Worm (Caenorhabditis elegans): Measurements from ENCODE around the gene F14H8.4.

The F14H8.4 gene

DNA sequence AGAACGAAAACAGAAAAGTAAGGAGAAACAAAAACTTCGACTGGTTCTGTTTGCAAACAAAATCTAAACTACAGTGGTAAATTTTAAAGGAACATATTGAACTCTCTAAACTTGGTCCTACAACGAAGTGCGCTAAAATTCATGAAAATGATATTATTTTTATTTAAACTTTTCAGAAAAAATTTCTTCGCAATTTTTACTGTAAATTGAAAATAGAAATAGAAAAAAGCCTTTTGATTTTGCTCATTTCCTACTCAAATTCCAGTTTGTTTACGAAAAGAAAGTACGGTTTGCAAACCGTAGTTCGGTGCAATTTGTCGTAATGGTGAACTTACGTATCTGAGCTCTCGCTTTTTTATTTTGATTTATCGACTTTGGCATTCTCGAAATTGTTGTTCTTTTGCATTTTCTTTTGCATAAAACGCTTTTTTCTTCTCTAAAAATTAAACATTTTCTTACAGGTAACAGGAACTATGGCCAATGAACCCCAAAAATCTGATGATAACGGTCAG lies 42.2 kb downstream of the F14H8.4 start, which contains the start of gene otub-1:
otub-1 (plus strand) TSS at position 462 of the 512 bp plus-strand sequence.
- TF ChIP-seq aha-1 (tag) (peak; percentile 81), unc-62 (GFP tag; optimal IDR thresholded peaks at IDR 0.05 in 1 of 2) (peak in 1 of 2 experiments; percentile 47), unc-62 (tag; optimal IDR thresholded peaks at IDR 0.05) (no peak), ZK546.5 (tag; optimal IDR thresholded peaks at IDR 0.05) (no peak), nhr-76 (tag; optimal IDR thresholded peaks at IDR 0.05) (no peak), daf-16 (GFP tag; optimal IDR thresholded peaks at IDR 0.05) (no peak), daf-16 (tag; optimal IDR thresholded peaks at IDR 0.05) (peak; percentile 1), unc-130 (GFP tag; optimal IDR thresholded peaks at IDR 0.05) (peak; percentile 75)

DNA sequence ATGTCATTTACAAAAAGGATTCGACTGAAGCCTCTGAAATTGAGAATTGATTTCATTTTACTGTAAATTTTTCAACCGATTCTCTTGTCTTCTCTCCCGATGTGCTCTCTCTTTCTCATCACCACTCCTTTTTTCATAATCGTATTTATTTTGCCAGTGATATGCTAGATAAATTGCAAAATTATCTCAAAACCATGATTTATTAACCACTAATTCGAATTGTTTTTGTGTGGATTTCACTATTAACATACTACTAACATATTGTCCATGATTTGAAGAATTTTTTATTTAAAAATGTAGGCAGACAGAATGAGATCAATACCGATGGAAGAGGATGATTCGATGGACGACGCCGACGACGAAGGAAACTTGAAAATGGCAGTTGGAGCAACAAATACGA lies 43.5 kb downstream of the F14H8.4 start, which contains the start of gene C25D7.10:
C25D7.10 (plus strand) TSS at position 301 of the 400 bp plus-strand sequence.
- TF ChIP-seq lin-38 (GFP tag; IDR thresholded peaks at IDR 0.05) (peak; percentile 27; the same call in 1 of the 2 replicates), rbr-2 (tag; optimal IDR thresholded peaks at IDR 0.05) (no peak)

DNA sequence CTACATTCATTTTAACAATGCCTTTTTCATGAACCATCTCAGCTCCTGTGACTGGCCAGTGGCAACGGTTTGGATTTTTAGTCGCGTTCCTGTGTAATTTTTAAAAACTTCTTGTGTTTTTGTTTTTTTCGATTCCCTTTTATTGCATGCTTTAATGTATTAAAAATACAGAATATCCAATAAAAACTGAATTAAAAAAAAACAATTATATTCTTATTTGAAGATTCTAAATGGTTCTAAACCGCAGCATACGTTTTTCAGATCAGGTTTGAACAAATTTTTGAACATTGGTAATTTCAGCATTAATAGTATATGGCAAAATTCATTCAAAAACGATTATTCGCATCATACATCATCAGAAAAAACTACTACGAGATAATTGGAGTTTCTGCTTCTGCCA lies 44.7 kb downstream of the F14H8.4 start, which contains the start of gene dnj-3:
dnj-3 (plus strand) TSS at position 301 of the 400 bp plus-strand sequence.
- TF ChIP-seq lin-38 (GFP tag; IDR thresholded peaks at IDR 0.05) (no peak), Y75B8A.6 (GFP tag; IDR thresholded peaks at IDR 0.05) (no peak), nhr-6 (tag; optimal IDR thresholded peaks at IDR 0.05) (no peak), mes-2 (tag; optimal IDR thresholded peaks at IDR 0.05; ENCODE audit: poor library complexity, severe bottlenecking) (no peak)

DNA sequence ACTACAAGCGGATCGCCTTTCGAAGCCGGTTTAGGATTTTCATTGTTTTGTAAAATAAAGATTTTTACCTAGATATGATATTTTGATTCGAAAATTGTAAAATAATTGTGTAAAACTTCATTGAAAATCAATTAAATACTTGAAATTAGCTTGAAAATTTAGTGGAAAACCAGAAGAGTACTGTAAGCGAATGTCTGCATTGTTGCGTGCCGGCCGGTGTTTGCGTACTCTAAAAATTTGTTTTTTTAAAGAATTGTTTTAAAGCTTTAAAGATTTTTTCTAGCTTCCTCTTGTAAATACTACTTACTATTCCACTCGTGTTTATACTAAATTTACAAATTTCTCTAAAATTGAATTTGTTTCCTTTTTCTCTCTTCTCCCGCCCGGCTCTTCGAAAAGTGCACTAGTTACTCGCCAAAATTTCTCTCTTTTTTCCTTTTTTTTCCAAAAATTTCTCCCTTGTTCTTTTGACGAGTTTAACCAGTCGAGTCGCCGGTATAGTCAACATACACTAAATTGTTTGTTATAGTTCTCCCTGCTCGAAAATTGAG lies 45.9 kb downstream of the F14H8.4 start:
- TF ChIP-seq F10B5.3 (tag; optimal IDR thresholded peaks at IDR 0.05) (no peak), fkh-10 (GFP tag; optimal IDR thresholded peaks at IDR 0.05) (peak; percentile 14), mes-2 (tag; optimal IDR thresholded peaks at IDR 0.05; ENCODE audit: poor library complexity, severe bottlenecking) (no peak), lsy-2 (tag; optimal IDR thresholded peaks at IDR 0.05) (peak in 1 of 2 experiments; percentile 61)

DNA sequence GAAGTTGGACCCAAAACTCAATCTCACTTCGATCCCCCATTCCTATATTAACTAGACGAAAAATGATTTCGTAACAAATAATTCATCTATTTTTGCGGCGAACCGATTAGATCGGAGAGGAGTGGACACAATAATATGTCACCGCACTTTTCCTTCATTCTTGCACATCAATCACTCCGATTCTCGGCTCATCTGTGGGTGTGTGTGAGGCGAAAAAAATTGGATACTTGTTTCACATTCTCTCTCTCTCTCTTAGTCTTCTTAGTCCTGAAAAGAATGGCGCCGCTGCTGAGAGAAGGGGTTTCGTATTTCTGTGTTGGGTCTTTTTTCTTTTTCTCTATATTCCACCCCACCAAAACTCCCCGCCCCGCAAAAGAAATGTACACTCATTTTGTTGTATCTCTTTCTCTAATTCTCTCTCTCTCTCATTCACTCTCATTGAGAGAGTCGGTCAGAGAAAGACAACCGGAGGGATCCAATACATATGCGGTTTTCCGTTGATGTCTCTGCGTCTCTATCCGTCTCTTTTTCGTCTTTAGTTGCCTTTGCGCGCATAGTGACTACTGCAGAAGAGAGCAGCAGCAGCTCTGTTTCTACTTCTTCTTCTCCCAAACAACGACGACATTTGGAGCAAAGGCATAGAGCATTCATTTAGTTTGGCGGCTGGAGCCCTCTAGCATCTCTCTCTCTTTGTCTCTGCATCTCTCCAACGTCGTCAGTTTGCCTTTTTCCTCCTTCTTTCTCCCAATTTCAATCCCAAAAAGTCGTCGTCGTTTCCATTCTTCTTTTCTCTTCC lies 47.6 kb downstream of the F14H8.4 start, which contains the start of gene unc-76:
unc-76 (plus strand) TSS at position 746 of the 796 bp plus-strand sequence.
- TF ChIP-seq set-16 (GFP tag; IDR thresholded peaks at IDR 0.05) (no peak; the same call in 1 of the 2 replicates), ctbp-1 (GFP tag; IDR thresholded peaks at IDR 0.05) (peak; percentile 72), nhr-41 (GFP tag; IDR thresholded peaks at IDR 0.05) (no peak), dmd-6 (GFP tag; IDR thresholded peaks at IDR 0.05) (peak; percentile 38; the same call in 1 of the 2 replicates), lin-38 (GFP tag; IDR thresholded peaks at IDR 0.05) (peak; percentile 21; the same call in 1 of the 2 replicates), nhr-76 (tag; optimal IDR thresholded peaks at IDR 0.05) (no peak), ceh-20 (GFP tag; IDR thresholded peaks at IDR 0.05) (peak; percentile 55), php-3 (GFP tag; IDR thresholded peaks at IDR 0.05) (no peak), pha-4 (GFP tag; IDR thresholded peaks at IDR 0.05) (peak; percentile 23; the same call in 1 of the 2 replicates), pha-4 (tag; optimal IDR thresholded peaks at IDR 0.05) (peak; percentile 20), lsy-2 (tag; optimal IDR thresholded peaks at IDR 0.05) (peak; percentile 42 to 76), arid-1 (GFP tag; conservative IDR thresholded peaks at IDR 0.05) (0 out of 2 replicates have a peak, but pooled peaks have one; percentile 32), egl-27 (tag; optimal IDR thresholded peaks at IDR 0.05) (no peak), ceh-44 (GFP tag; IDR thresholded peaks at IDR 0.05) (no peak), zag-1 (tag; optimal IDR thresholded peaks at IDR 0.05) (peak; percentile 56), mdl-1 (tag; optimal IDR thresholded peaks at IDR 0.05) (peak; percentile 2 to 31), madf-9 (GFP tag; conservative IDR thresholded peaks at IDR 0.05) (no peak), ces-1 (GFP tag; optimal IDR thresholded peaks at IDR 0.05) (peak; percentile 56), Y105C5A.15 (GFP tag; IDR thresholded peaks at IDR 0.05) (no peak), lir-3 (tag; optimal IDR thresholded peaks at IDR 0.05) (no peak), hlh-11 (tag; optimal IDR thresholded peaks at IDR 0.05) (peak; percentile 68), nhr-28 (tag; optimal IDR thresholded peaks at IDR 0.05) (peak; percentile 55), tag-97 (GFP tag; IDR thresholded peaks at IDR 0.05) (no peak), egl-43 (GFP tag; IDR thresholded peaks at IDR 0.05) (peak; percentile 38; the same call in 1 of the 2 replicates), D1046.2 (GFP tag; IDR thresholded peaks at IDR 0.05) (no peak), dve-1 (tag; optimal IDR thresholded peaks at IDR 0.05; ENCODE audit: insufficient read depth) (peak; percentile 72), F37D6.2 (tag; optimal IDR thresholded peaks at IDR 0.05) (peak; percentile 78), ceh-28 (tag; optimal IDR thresholded peaks at IDR 0.05) (no peak)

All from whole organism, L4 larva.